Worm (Caenorhabditis elegans) whole organism, L4/young adult: ENCODE results near the gene ugt-45.

ENCODE experiments used
- W03F9.2 ChIP-seq: fragments of 150-350 bp; optimal IDR thresholded peaks from 2 replicates; lab custom pipeline; 2014; ENCODE audit warnings: missing biosample characterization, missing genetic modification characterization
- dao-5 ChIP-seq: sonication (generic microtip); optimal IDR thresholded peaks from 2 replicates; lab custom pipeline; 2016; ENCODE audit warnings: missing genotype, missing genetic modification characterization, moderate library complexity, missing compliant biosample characterization
- him-1 ChIP-seq: sonication (generic microtip); optimal IDR thresholded peaks from 2 replicates; lab custom pipeline; 2016; ENCODE audit warnings: missing genotype, missing genetic modification reagents, missing genetic modification characterization, missing compliant biosample characterization

DNA sequence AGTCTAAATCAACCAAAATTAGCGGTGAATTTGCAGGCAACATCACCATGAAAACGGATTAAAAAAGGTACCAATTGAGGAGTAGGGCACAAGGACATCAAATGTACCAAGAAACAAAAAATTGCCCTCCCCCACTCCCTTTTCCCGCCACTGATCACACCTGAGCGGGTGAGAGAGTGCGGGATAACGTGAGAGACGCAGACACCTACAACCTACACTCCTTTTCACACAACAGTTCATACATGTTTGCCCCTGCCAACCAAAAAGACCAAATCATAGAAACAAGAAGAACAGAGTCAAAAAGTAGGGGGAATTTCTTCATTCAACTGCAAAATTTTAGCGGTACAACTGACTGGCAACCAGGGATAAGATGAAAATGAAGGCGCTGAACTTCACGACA is 1.4 kb upstream of the ugt-45 start:
- no peak for TF ChIP-seq him-1
- TF ChIP-seq dao-5 = no peak
- TF ChIP-seq W03F9.2 = no peak
